Worm (Caenorhabditis elegans): Measurements from ENCODE around the gene K09H11.6.
A peak's percentile ranks its signal among the peaks of the same experiment; 100 is the strongest.

The K09H11.6 gene

DNA sequence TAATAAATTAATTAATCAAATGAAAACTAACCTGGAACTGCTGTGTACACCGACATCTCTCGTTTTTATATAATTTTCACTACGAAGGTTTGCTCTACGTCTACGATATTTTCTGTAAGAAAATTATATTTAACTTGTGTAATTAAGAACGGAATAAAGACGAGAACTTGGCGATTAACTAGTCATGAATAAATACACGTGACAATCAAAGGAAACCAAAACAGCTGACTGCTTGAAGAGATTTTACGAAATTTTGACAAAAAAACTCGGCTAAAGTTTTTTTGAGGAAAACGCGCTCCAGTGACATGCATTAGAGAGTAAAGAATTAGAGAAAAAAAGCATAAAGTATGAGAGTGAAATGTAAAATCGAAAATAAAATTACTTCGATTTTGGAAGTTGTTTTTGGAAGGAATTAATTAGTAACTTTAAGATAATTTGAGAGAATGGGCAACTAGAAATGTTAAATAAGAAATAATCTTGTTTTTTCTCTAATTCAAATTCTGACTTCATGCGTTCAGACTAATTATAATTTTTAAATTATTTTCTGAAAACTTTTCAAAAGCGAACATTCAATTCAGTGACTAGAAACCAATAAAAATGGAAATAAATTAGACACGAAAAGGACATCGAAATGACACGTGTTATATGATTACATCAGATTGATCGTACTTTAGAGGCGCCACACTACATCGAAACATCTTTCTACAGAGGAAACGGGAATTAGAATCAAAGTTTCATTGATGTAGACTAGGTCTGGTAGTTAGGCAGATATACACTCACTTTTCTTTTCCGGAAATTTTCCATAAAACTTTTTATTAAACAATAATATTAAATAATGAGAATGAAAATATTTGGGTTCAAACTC is 48.6 kb downstream of the K09H11.6 start, which contains the start of gene F25B4.7:
Gene F25B4.7, minus strand, starts transcription at position 112 of the 865 bp plus-strand sequence.
- no peak for TF ChIP-seq ceh-27 (GFP tag; optimal IDR thresholded peaks at IDR 0.05)
- TF ChIP-seq ztf-18 (tag; optimal IDR thresholded peaks at IDR 0.05): no peak
- peak; percentile 9 for TF ChIP-seq nhr-80 (tag; optimal IDR thresholded peaks at IDR 0.05)
- no peak for TF ChIP-seq nfya-2 (GFP tag; IDR thresholded peaks at IDR 0.05)
- no peak for TF ChIP-seq lag-1 (GFP tag; IDR thresholded peaks at IDR 0.05)
- no peak for TF ChIP-seq atf-7 (tag; optimal IDR thresholded peaks at IDR 0.05)
- TF ChIP-seq cebp-1 (GFP tag; IDR thresholded peaks at IDR 0.05): no peak
- peak; percentile 40 for TF ChIP-seq cebp-1 (tag; optimal IDR thresholded peaks at IDR 0.05)
- no peak for TF ChIP-seq madf-10 (tag; optimal IDR thresholded peaks at IDR 0.05)
- no peak for TF ChIP-seq ama-1 (optimal IDR thresholded peaks at IDR 0.05)
- TF ChIP-seq ama-1 (GFP tag; optimal IDR thresholded peaks at IDR 0.05): no peak
- peak; percentile 25 for TF ChIP-seq attf-5 (GFP tag; optimal IDR thresholded peaks at IDR 0.05)
- TF ChIP-seq sptf-2 (GFP tag; optimal IDR thresholded peaks at IDR 0.05): no peak
- no peak for TF ChIP-seq snpc-1.1 (tag; optimal IDR thresholded peaks at IDR 0.05; ENCODE audit: insufficient read depth)
- TF ChIP-seq bed-2 (GFP tag; IDR thresholded peaks at IDR 0.05): no peak
- TF ChIP-seq mcd-1 (GFP tag; IDR thresholded peaks at IDR 0.05): peak; percentile 6; the same call in 1 of the 2 replicates
- TF ChIP-seq hlh-26 (GFP tag; conservative IDR thresholded peaks at IDR 0.05): no peak
- TF ChIP-seq gei-17 (GFP tag; optimal IDR thresholded peaks at IDR 0.05): no peak
- TF ChIP-seq unc-130 (GFP tag; optimal IDR thresholded peaks at IDR 0.05): no peak
- TF ChIP-seq ceh-40 (GFP tag; IDR thresholded peaks at IDR 0.05): no peak
- no peak for TF ChIP-seq lsl-1 (GFP tag; optimal IDR thresholded peaks at IDR 0.05)
- TF ChIP-seq hmg-1.2 (GFP tag; IDR thresholded peaks at IDR 0.05): peak; percentile 78; the same call in 1 of the 2 replicates
- TF ChIP-seq egl-44 (GFP tag; IDR thresholded peaks at IDR 0.05): no peak
- TF ChIP-seq xnd-1 (tag; optimal IDR thresholded peaks at IDR 0.05): no peak
- TF ChIP-seq tbx-9 (tag; optimal IDR thresholded peaks at IDR 0.05; ENCODE audit: borderline replicate concordance): no peak
- TF ChIP-seq ztf-28 (GFP tag; IDR thresholded peaks at IDR 0.05): no peak
- no peak for TF ChIP-seq ztf-6 (GFP tag; IDR thresholded peaks at IDR 0.05)
- no peak for TF ChIP-seq ztf-26 (tag; optimal IDR thresholded peaks at IDR 0.05)
- no peak for TF ChIP-seq lin-54 (GFP tag; optimal IDR thresholded peaks at IDR 0.05)
- peak in 1 of 2 experiments; percentile 64 for TF ChIP-seq let-607 (tag; optimal IDR thresholded peaks at IDR 0.05)
- no peak for TF ChIP-seq aptf-2 (GFP tag; conservative IDR thresholded peaks at IDR 0.05)
- TF ChIP-seq snpc-3.4 (tag; optimal IDR thresholded peaks at IDR 0.05): no peak
- TF ChIP-seq him-1 (tag; optimal IDR thresholded peaks at IDR 0.05): no peak
- no peak for TF ChIP-seq D2030.7 (GFP tag; IDR thresholded peaks at IDR 0.05)
